Worm (Caenorhabditis elegans) whole organism, early embryonic: Measurements from ENCODE around the gene F54D5.9.

Source experiments
- pes-1 ChIP-seq: fragments of 200-800 bp; sonication (Bioruptor generic); IDR thresholded peaks from 2 replicates; pipeline ENCODE4 v1.3.6; 2022; ENCODE audit warnings: missing genetic modification reagents, missing genetic modification characterization, missing compliant biosample characterization
- tbx-37 ChIP-seq: fragments of 200-800 bp; sonication (Bioruptor generic); conservative IDR thresholded peaks from 2 replicates; pipeline ENCODE4 v1.3.6; 2022; ENCODE audit warnings: missing genetic modification reagents, missing genetic modification characterization, missing compliant biosample characterization
- tra-4 ChIP-seq: sonication (generic microtip); optimal IDR thresholded peaks from 2 replicates; lab custom pipeline; 2017; ENCODE audit warnings: missing genetic modification characterization, missing compliant biosample characterization

ce11 chrII:11545952-11546325 is 1.3 kb upstream of the F54D5.9 start:
- no peak for TF ChIP-seq tra-4 (tag; lab: Kevin White, UChicago)
- TF ChIP-seq tbx-37 (GFP tag; lab: Robert Waterston, UW) = no peak
- no peak for TF ChIP-seq pes-1 (GFP tag; lab: Robert Waterston, UW)
